Fruit fly (Drosophila melanogaster): ENCODE data around the gene CG4045.

The CG4045 gene

dm6 chrX:2075846-2076377, at the start of gene CG4045:
TSS of gene CG4045 (minus strand) at chrX:2075900.
- TF ChIP-seq CG12605 (GFP tag; IDR thresholded peaks at IDR 0.05) (no peak), fd96Ca (GFP tag; IDR thresholded peaks at IDR 0.05) (no peak), gl (tag; optimal IDR thresholded peaks at IDR 0.05) (no peak), CG15710 (tag; optimal IDR thresholded peaks at IDR 0.05) (peak; percentile 0), CG9948 (tag; optimal IDR thresholded peaks at IDR 0.05) (no peak), Pif1A (GFP tag; optimal IDR thresholded peaks at IDR 0.05) (no peak), CG8159 (tag; optimal IDR thresholded peaks at IDR 0.05) (peak; percentile 4), rn (GFP tag; IDR thresholded peaks at IDR 0.05) (no peak), Ets98B (GFP tag; IDR thresholded peaks at IDR 0.05) (no peak), CG10348 (GFP tag; IDR thresholded peaks at IDR 0.05) (no peak)

- TF ChIP-seq fd96Ca (GFP tag; IDR thresholded peaks at IDR 0.05) (peak; percentile 82), CG12605 (GFP tag; IDR thresholded peaks at IDR 0.05) (peak; percentile 95), Snoo (tag; optimal IDR thresholded peaks at IDR 0.05) (peak; percentile 89), Pif1B (GFP tag; optimal IDR thresholded peaks at IDR 0.05) (peak; percentile 67), Ets98B (GFP tag; IDR thresholded peaks at IDR 0.05) (peak; percentile 84), CG9948 (tag; optimal IDR thresholded peaks at IDR 0.05) (peak; percentile 96), D1 (tag; optimal IDR thresholded peaks at IDR 0.05) (peak; percentile 90), CG13204 (GFP tag; optimal IDR thresholded peaks at IDR 0.05) (peak; percentile 69), CG4496 (GFP tag; IDR thresholded peaks at IDR 0.05) (peak; percentile 94), CG17806 (tag; optimal IDR thresholded peaks at IDR 0.05) (peak; percentile 86), CG8159 (tag; optimal IDR thresholded peaks at IDR 0.05) (peak; percentile 97), CG15710 (tag; optimal IDR thresholded peaks at IDR 0.05) (peak; percentile 94), EcR (GFP tag; optimal IDR thresholded peaks at IDR 0.05) (peak; percentile 12), CG32121 (GFP tag; IDR thresholded peaks at IDR 0.05) (peak; percentile 58; the same call in 1 of the 2 replicates), CG10348 (GFP tag; IDR thresholded peaks at IDR 0.05) (peak; percentile 75), Pif1A (GFP tag; optimal IDR thresholded peaks at IDR 0.05) (peak; percentile 82), CG14655 (GFP tag; optimal IDR thresholded peaks at IDR 0.05) (peak; percentile 93), CG8301 (tag; optimal IDR thresholded peaks at IDR 0.05) (peak; percentile 53), gl (tag; optimal IDR thresholded peaks at IDR 0.05) (peak; percentile 95), rn (GFP tag; IDR thresholded peaks at IDR 0.05) (peak; percentile 90), CG34367 (tag; optimal IDR thresholded peaks at IDR 0.05) (peak; percentile 82)
Measured at dm6 chrX:2123965-2124688, 48.4 kb upstream of the CG4045 start.

DNA sequence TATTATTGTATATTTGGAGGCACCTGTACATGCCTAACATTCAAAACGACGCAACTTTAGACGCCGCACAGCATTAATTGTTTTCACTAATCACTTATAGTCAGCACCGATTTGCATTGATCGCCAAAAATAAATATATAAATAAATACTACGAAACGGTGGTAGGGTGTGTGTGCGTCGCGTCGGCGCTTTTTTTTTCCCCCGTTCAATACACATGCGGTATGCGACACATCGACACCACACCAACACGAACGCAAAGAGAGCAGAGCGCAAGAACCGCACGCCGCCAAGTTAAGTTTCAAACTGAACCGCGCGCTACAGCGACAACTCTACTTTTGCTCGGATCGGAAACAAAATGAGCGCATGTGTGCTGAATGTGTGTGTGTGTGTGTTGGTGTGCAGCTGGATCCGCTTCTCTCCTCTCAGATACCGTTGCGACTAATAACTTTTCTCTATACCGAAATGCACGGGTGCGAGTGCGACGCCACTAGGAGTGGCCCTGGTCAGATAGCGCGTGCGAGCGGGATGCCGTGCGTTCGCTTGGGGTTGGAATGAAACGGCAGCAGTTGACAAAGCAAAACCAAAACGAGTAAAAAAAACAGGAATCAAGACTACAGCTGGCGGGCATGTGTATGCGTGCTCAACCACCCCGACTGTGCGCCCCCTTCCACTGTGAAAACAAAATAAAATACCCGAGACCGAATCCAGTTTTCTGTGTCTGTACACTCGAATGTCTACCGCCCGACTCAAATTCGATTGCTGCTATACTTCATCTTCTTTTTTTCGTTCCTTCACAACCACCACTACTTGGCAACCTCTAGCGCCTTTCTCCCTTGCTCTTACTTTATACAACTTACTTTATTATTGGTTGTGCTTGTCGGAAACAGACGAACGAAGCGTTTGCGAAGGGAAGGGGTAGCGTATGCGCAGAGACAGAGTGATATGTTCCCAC, 47.6 kb upstream of the CG4045 start, which contains the start of gene ph-d:
ph-d (minus strand) TSS at position 274 of the 952 bp plus-strand sequence.
- TF ChIP-seq Pif1A (GFP tag; optimal IDR thresholded peaks at IDR 0.05) = peak; percentile 29
- peak; percentile 60 for TF ChIP-seq CG8159 (tag; optimal IDR thresholded peaks at IDR 0.05)
- TF ChIP-seq CG15710 (tag; optimal IDR thresholded peaks at IDR 0.05) = peak; percentile 69
- TF ChIP-seq D1 (tag; optimal IDR thresholded peaks at IDR 0.05) = no peak
- TF ChIP-seq gl (tag; optimal IDR thresholded peaks at IDR 0.05) = peak; percentile 97
- peak; percentile 88 for TF ChIP-seq CG34367 (tag; optimal IDR thresholded peaks at IDR 0.05)
- TF ChIP-seq rn (GFP tag; IDR thresholded peaks at IDR 0.05) = peak; percentile 90
- peak; percentile 88 for TF ChIP-seq CG12605 (GFP tag; IDR thresholded peaks at IDR 0.05)
- peak; percentile 84 for TF ChIP-seq Ets98B (GFP tag; IDR thresholded peaks at IDR 0.05)
- TF ChIP-seq CG10348 (GFP tag; IDR thresholded peaks at IDR 0.05) = no peak
- TF ChIP-seq CG4496 (GFP tag; IDR thresholded peaks at IDR 0.05) = peak; percentile 93
- peak; percentile 88 for TF ChIP-seq CG32121 (GFP tag; IDR thresholded peaks at IDR 0.05)
- TF ChIP-seq CG13204 (GFP tag; optimal IDR thresholded peaks at IDR 0.05) = peak; percentile 78
- TF ChIP-seq CG17806 (tag; optimal IDR thresholded peaks at IDR 0.05) = peak; percentile 60
- TF ChIP-seq CG14655 (GFP tag; optimal IDR thresholded peaks at IDR 0.05) = peak; percentile 82
- peak; percentile 89 for TF ChIP-seq fd96Ca (GFP tag; IDR thresholded peaks at IDR 0.05)
- peak; percentile 24 for TF ChIP-seq CG9948 (tag; optimal IDR thresholded peaks at IDR 0.05)
- peak; percentile 61 for TF ChIP-seq Snoo (tag; optimal IDR thresholded peaks at IDR 0.05)
- TF ChIP-seq EcR (GFP tag; optimal IDR thresholded peaks at IDR 0.05) = peak; percentile 10
- TF ChIP-seq CG8301 (tag; optimal IDR thresholded peaks at IDR 0.05) = peak; percentile 76
- no peak for TF ChIP-seq Pif1B (GFP tag; optimal IDR thresholded peaks at IDR 0.05)

dm6 chrX:2121716-2122601, 46.3 kb upstream of the CG4045 start:
- TF ChIP-seq gl (tag; optimal IDR thresholded peaks at IDR 0.05) (peak; percentile 55), CG9948 (tag; optimal IDR thresholded peaks at IDR 0.05) (peak; percentile 63), CG34367 (tag; optimal IDR thresholded peaks at IDR 0.05) (peak; percentile 53), CG14655 (GFP tag; optimal IDR thresholded peaks at IDR 0.05) (no peak), CG32121 (GFP tag; IDR thresholded peaks at IDR 0.05) (peak; percentile 80), Snoo (tag; optimal IDR thresholded peaks at IDR 0.05) (peak; percentile 2), CG8301 (tag; optimal IDR thresholded peaks at IDR 0.05) (no peak), EcR (GFP tag; optimal IDR thresholded peaks at IDR 0.05) (peak; percentile 40), CG15710 (tag; optimal IDR thresholded peaks at IDR 0.05) (peak; percentile 68), D1 (tag; optimal IDR thresholded peaks at IDR 0.05) (no peak), Ets98B (GFP tag; IDR thresholded peaks at IDR 0.05) (peak; percentile 67), rn (GFP tag; IDR thresholded peaks at IDR 0.05) (0 out of 2 replicates have a peak, but pooled peaks have one; percentile 35), Pif1A (GFP tag; optimal IDR thresholded peaks at IDR 0.05) (peak; percentile 72), CG13204 (GFP tag; optimal IDR thresholded peaks at IDR 0.05) (peak; percentile 34), CG4496 (GFP tag; IDR thresholded peaks at IDR 0.05) (peak; percentile 75), Pif1B (GFP tag; optimal IDR thresholded peaks at IDR 0.05) (peak; percentile 57), CG17806 (tag; optimal IDR thresholded peaks at IDR 0.05) (peak; percentile 58), CG12605 (GFP tag; IDR thresholded peaks at IDR 0.05) (no peak), CG8159 (tag; optimal IDR thresholded peaks at IDR 0.05) (peak; percentile 71), fd96Ca (GFP tag; IDR thresholded peaks at IDR 0.05) (peak; percentile 51; the same call in 1 of the 3 replicates), CG10348 (GFP tag; IDR thresholded peaks at IDR 0.05) (no peak)

Data from whole organism, pupa.